Fruit fly (Drosophila melanogaster) whole organism, embryonic: ENCODE data around the gene CG43354.
A peak's percentile ranks its signal among the peaks of the same experiment; 100 is the strongest.

Experiments
- ATbp ChIP-seq: fragments of 200-800 bp; sonication (Bioruptor generic); optimal IDR thresholded peaks from 2 replicates; lab custom pipeline; 2017; ENCODE audit warnings: missing biosample characterization, mild to moderate bottlenecking, missing genetic modification characterization, missing genetic modification reagents
- Awh ChIP-seq: fragments of 200-800 bp; sonication (Bioruptor generic); IDR thresholded peaks from 2 replicates; pipeline ENCODE4, ENCODE4 v1.3.6; 2022; ENCODE audit warnings: missing biosample characterization, missing genetic modification characterization
- CG10366 ChIP-seq: fragments of 200-800 bp; sonication (Bioruptor generic); IDR thresholded peaks from 2 replicates; pipeline ENCODE4 v1.3.6; 2022; ENCODE audit warnings: missing biosample characterization, missing genetic modification characterization
- CG10431 ChIP-seq: fragments of 200-800 bp; sonication (Bioruptor generic); optimal IDR thresholded peaks from 3 replicates; lab custom pipeline; 2018; ENCODE audit warnings: missing biosample characterization, mild to moderate bottlenecking, missing genetic modification characterization
- CG10959 ChIP-seq: fragments of 200-800 bp; sonication (Bioruptor generic); IDR thresholded peaks from 2 replicates; pipeline ENCODE4 v1.3.6; 2022; ENCODE audit warnings: missing biosample characterization, missing genetic modification characterization
- CG10979 ChIP-seq: fragments of 200-800 bp; sonication (Bioruptor generic); optimal IDR thresholded peaks from 2 replicates; lab custom pipeline; 2018; ENCODE audit warnings: missing biosample characterization, mild to moderate bottlenecking, missing genetic modification characterization, moderate library complexity
- CG11695 ChIP-seq: fragments of 200-800 bp; sonication (Bioruptor generic); IDR thresholded peaks from 3 replicates; pipeline ENCODE4 v1.3.6; 2022; ENCODE audit warnings: missing biosample characterization, missing genetic modification characterization
- CG11696 ChIP-seq: fragments of 200-800 bp; sonication (Bioruptor generic); IDR thresholded peaks from 2 replicates; pipeline ENCODE4 v1.3.6; 2022; ENCODE audit warnings: missing biosample characterization, missing genetic modification characterization
- CG13424 ChIP-seq: fragments of 200-800 bp; sonication (Bioruptor generic); optimal IDR thresholded peaks from 2 replicates; lab custom pipeline; 2019; ENCODE audit warnings: missing biosample characterization, mild to moderate bottlenecking, missing genetic modification characterization, moderate library complexity
- CG13894 ChIP-seq: fragments of 200-800 bp; sonication (Bioruptor generic); optimal IDR thresholded peaks from 3 replicates; lab custom pipeline; 2018; ENCODE audit warnings: missing biosample characterization, mild to moderate bottlenecking, missing genetic modification characterization, moderate library complexity
- CG14710 ChIP-seq: fragments of 200-800 bp; sonication (Bioruptor generic); optimal IDR thresholded peaks from 3 replicates; lab custom pipeline; 2019; ENCODE audit warnings: missing biosample characterization, mild to moderate bottlenecking, missing genetic modification characterization, moderate library complexity
- CG15696 ChIP-seq: fragments of 200-800 bp; sonication (Bioruptor generic); optimal IDR thresholded peaks from 2 replicates; lab custom pipeline; 2019; ENCODE audit warnings: missing biosample characterization, mild to moderate bottlenecking, missing genetic modification characterization, moderate library complexity
- CG1602 ChIP-seq: fragments of 200-800 bp; sonication (Bioruptor generic); optimal IDR thresholded peaks from 3 replicates; lab custom pipeline; 2016; ENCODE audit warnings: missing biosample characterization, missing genetic modification characterization
- CG17385 ChIP-seq: fragments of 200-800 bp; sonication (Bioruptor generic); optimal IDR thresholded peaks from 3 replicates; lab custom pipeline; 2018; ENCODE audit warnings: missing biosample characterization, mild to moderate bottlenecking, missing genetic modification characterization
- CG17829 ChIP-seq: fragments of 200-800 bp; optimal IDR thresholded peaks from 2 replicates; lab custom pipeline; 2019; ENCODE audit warnings: missing biosample characterization, mild to moderate bottlenecking, missing genetic modification characterization, moderate library complexity
- CG2678 ChIP-seq: fragments of 200-800 bp; sonication (Bioruptor generic); optimal IDR thresholded peaks from 3 replicates; lab custom pipeline; 2019; ENCODE audit warnings: missing biosample characterization, mild to moderate bottlenecking, missing genetic modification characterization, moderate library complexity
- CG2875 ChIP-seq: fragments of 200-800 bp; sonication (Bioruptor generic); optimal IDR thresholded peaks from 2 replicates; lab custom pipeline; 2017; ENCODE audit warnings: missing biosample characterization, mild to moderate bottlenecking, missing genetic modification characterization, missing genetic modification reagents
- CG3281 ChIP-seq: fragments of 200-800 bp; sonication (Bioruptor generic); optimal IDR thresholded peaks from 3 replicates; lab custom pipeline; 2017; ENCODE audit warnings: missing biosample characterization, mild to moderate bottlenecking, missing genetic modification characterization
- CG4820 ChIP-seq: fragments of 200-800 bp; sonication (Bioruptor generic); optimal IDR thresholded peaks from 3 replicates; lab custom pipeline; 2016; ENCODE audit warnings: missing biosample characterization, missing genetic modification characterization
- CG6175 ChIP-seq: fragments of 200-800 bp; sonication (Bioruptor generic); IDR thresholded peaks from 3 replicates; pipeline ENCODE4 v1.3.6; 2022; ENCODE audit warnings: missing biosample characterization, missing genetic modification characterization
- CG6689 ChIP-seq: fragments of 200-800 bp; sonication (Bioruptor generic); IDR thresholded peaks from 2 replicates; pipeline ENCODE4 v1.3.6; 2022; ENCODE audit warnings: missing biosample characterization, missing genetic modification characterization
- CG7357 ChIP-seq: fragments of 200-800 bp; sonication (Bioruptor generic); IDR thresholded peaks from 3 replicates; pipeline ENCODE4 v1.3.6; 2022; ENCODE audit warnings: missing biosample characterization, missing genetic modification characterization
- CG8359 ChIP-seq: fragments of 200-800 bp; sonication (Bioruptor generic); optimal IDR thresholded peaks from 2 replicates; lab custom pipeline; 2017; ENCODE audit warnings: missing biosample characterization, mild to moderate bottlenecking, missing genetic modification characterization, borderline replicate concordance
- CG8388 ChIP-seq: fragments of 200-800 bp; sonication (Bioruptor generic); optimal IDR thresholded peaks from 2 replicates; lab custom pipeline; 2019; ENCODE audit warnings: missing biosample characterization, mild to moderate bottlenecking, missing genetic modification characterization, moderate library complexity
- CG9727 ChIP-seq: fragments of 200-800 bp; sonication (Bioruptor generic); optimal IDR thresholded peaks from 3 replicates; lab custom pipeline; 2017; ENCODE audit warnings: missing biosample characterization, mild to moderate bottlenecking, missing genetic modification characterization
- D ChIP-seq, 2 experiments: fragments of 200-800 bp in 1 of 2; fragments of >200 bp in 1 of 2; sonication (Bioruptor generic) in 1 of 2; optimal IDR thresholded peaks; 2 replicates in 1 of 2; 3 replicates in 1 of 2; lab custom pipeline; 2017; ENCODE audit warnings: mild to moderate bottlenecking in 1 of 2, missing biosample characterization in 1 of 2, missing genetic modification characterization in 1 of 2, missing genetic modification reagents in 1 of 2
- HLHmδ ChIP-seq: fragments of 200-800 bp; sonication (Bioruptor generic); optimal IDR thresholded peaks from 2 replicates; lab custom pipeline; 2018; ENCODE audit warnings: missing biosample characterization, mild to moderate bottlenecking, missing genetic modification characterization, moderate library complexity
- Hr39 ChIP-seq: fragments of >200 bp; optimal IDR thresholded peaks from 2 replicates; lab custom pipeline; 2017
- Hr51 ChIP-seq, 2 experiments: fragments of 200-800 bp; sonication (Bioruptor generic); optimal IDR thresholded peaks; 2 replicates in 1 of 2; 3 replicates in 1 of 2; lab custom pipeline; 2016 to 2018; ENCODE audit warnings: missing biosample characterization in 2 of 2, missing genetic modification characterization in 2 of 2, mild to moderate bottlenecking in 1 of 2, moderate library complexity in 1 of 2
- Taf1 ChIP-seq: fragments of 200-800 bp; sonication (Bioruptor generic); IDR thresholded peaks from 2 replicates; pipeline ENCODE4 v1.3.6; 2022; ENCODE audit warnings: missing biosample characterization, missing genetic modification characterization
- Vsx1 ChIP-seq: fragments of 200-800 bp; sonication (Bioruptor generic); optimal IDR thresholded peaks from 2 replicates; lab custom pipeline; 2017; ENCODE audit warnings: missing biosample characterization, mild to moderate bottlenecking, missing genetic modification characterization, missing genetic modification reagents
- Xbp1 ChIP-seq: fragments of 200-800 bp; sonication (Bioruptor generic); optimal IDR thresholded peaks from 3 replicates; lab custom pipeline; 2016; ENCODE audit warnings: missing biosample characterization, mild to moderate bottlenecking, missing genetic modification characterization
- abd-A ChIP-seq: fragments of 200-800 bp; sonication (Bioruptor generic); optimal IDR thresholded peaks from 3 replicates; lab custom pipeline; 2019; ENCODE audit warnings: missing biosample characterization, mild to moderate bottlenecking, missing genetic modification characterization, moderate library complexity
- aop ChIP-seq: fragments of 200-800 bp; sonication (Bioruptor generic); IDR thresholded peaks from 2 replicates; pipeline ENCODE4 v1.3.6; 2022; ENCODE audit warnings: missing biosample characterization, missing genetic modification characterization
- az2 ChIP-seq: fragments of 200-800 bp; sonication (Bioruptor generic); optimal IDR thresholded peaks from 3 replicates; lab custom pipeline; 2016; ENCODE audit warnings: missing biosample characterization, missing genetic modification characterization
- dmrt11E ChIP-seq: fragments of 200-800 bp; sonication (Bioruptor generic); optimal IDR thresholded peaks from 3 replicates; lab custom pipeline; 2018; ENCODE audit warnings: missing biosample characterization, mild to moderate bottlenecking, missing genetic modification characterization, moderate library complexity
- dmrt99B ChIP-seq: fragments of 200-800 bp; sonication (Bioruptor generic); optimal IDR thresholded peaks from 2 replicates; lab custom pipeline; 2018; ENCODE audit warnings: missing biosample characterization, mild to moderate bottlenecking, missing genetic modification characterization, moderate library complexity
- dpn ChIP-seq, 2 experiments: fragments of 200-800 bp; sonication (Bioruptor generic); optimal IDR thresholded peaks; 3 replicates each; lab custom pipeline; 2016; ENCODE audit warnings: missing biosample characterization in 2 of 2, missing genetic modification characterization in 2 of 2
- ftz-f1 ChIP-seq: fragments of 200-800 bp; sonication (Bioruptor generic); optimal IDR thresholded peaks from 2 replicates; lab custom pipeline; 2016; ENCODE audit warnings: missing biosample characterization, missing genetic modification characterization
- gce ChIP-seq: fragments of 200-800 bp; sonication (Bioruptor generic); IDR thresholded peaks from 3 replicates; pipeline ENCODE4 v1.3.6; 2022; ENCODE audit warnings: missing biosample characterization, missing genetic modification characterization
- gcm2 ChIP-seq: fragments of 200-800 bp; sonication (Bioruptor generic); optimal IDR thresholded peaks from 2 replicates; lab custom pipeline; 2016; ENCODE audit warnings: missing biosample characterization, missing genetic modification characterization
- onecut ChIP-seq: fragments of 200-800 bp; sonication (Bioruptor generic); IDR thresholded peaks from 2 replicates; pipeline ENCODE4 v1.3.6; 2022; ENCODE audit warnings: missing biosample characterization, missing genetic modification characterization
- prd ChIP-seq, 3 experiments: fragments of >200 bp in 2 of 3; fragments of 200-800 bp in 1 of 3; sonication (Bioruptor generic) in 1 of 3; optimal IDR thresholded peaks in 2 of 3; IDR thresholded peaks in 1 of 3; 2 replicates in 2 of 3; 3 replicates in 1 of 3; pipeline versions ENCODE4 v1.3.6 to Lab custom; 2017 to 2022; ENCODE audit warnings: missing biosample characterization in 1 of 3, missing genetic modification characterization in 1 of 3
- ranshi ChIP-seq: fragments of 200-800 bp; sonication (Bioruptor generic); IDR thresholded peaks from 2 replicates; pipeline ENCODE4 v1.3.6; 2022; ENCODE audit warnings: missing biosample characterization, missing genetic modification characterization
- sc ChIP-seq, 3 experiments: fragments of >200 bp in 2 of 3; fragments of 200-800 bp in 1 of 3; sonication (Bioruptor generic) in 1 of 3; optimal IDR thresholded peaks; 2 replicates in 2 of 3; 3 replicates in 1 of 3; lab custom pipeline; 2017; ENCODE audit warnings: mild to moderate bottlenecking in 1 of 3, missing biosample characterization in 1 of 3, missing genetic modification characterization in 1 of 3, missing genetic modification reagents in 1 of 3
- tap ChIP-seq: fragments of 200-800 bp; optimal IDR thresholded peaks from 3 replicates; lab custom pipeline; 2019; ENCODE audit warnings: missing biosample characterization, mild to moderate bottlenecking, missing genetic modification characterization, moderate library complexity
- trem ChIP-seq: fragments of 200-800 bp; optimal IDR thresholded peaks from 3 replicates; lab custom pipeline; 2019; ENCODE audit warnings: missing biosample characterization, mild to moderate bottlenecking, missing genetic modification characterization, moderate library complexity
- unc-4 ChIP-seq: fragments of 200-800 bp; sonication (Bioruptor generic); IDR thresholded peaks from 2 replicates; pipeline ENCODE4 v1.3.6; 2022; ENCODE audit warnings: missing biosample characterization, missing genetic modification characterization; ENCODE audit not compliant: partially characterized antibody

Gene CG43354

dm6 chr2L:18345194-18345593 is 35.9 kb upstream of the CG43354 start (continued):
- peak; percentile 72 for TF ChIP-seq dmrt99B (tag; lab: Kevin White, UChicago)
- no peak for TF ChIP-seq sc (optimal IDR thresholded peaks at IDR 0.05; lab: Kevin White, UChicago)
- peak; percentile 11 for TF ChIP-seq sc (GFP tag; optimal IDR thresholded peaks at IDR 0.05; lab: Kevin White, UChicago)
- TF ChIP-seq CG17829 (tag; lab: Kevin White, UChicago), result peak; percentile 48
- TF ChIP-seq D (optimal IDR thresholded peaks at IDR 0.05; lab: Kevin White, UChicago), result no peak
- TF ChIP-seq D (GFP tag; optimal IDR thresholded peaks at IDR 0.05; lab: Kevin White, UChicago), result peak; percentile 55
- TF ChIP-seq CG2678 (tag; lab: Kevin White, UChicago), result peak; percentile 52
- TF ChIP-seq tap (tag; lab: Kevin White, UChicago), result peak; percentile 40
- TF ChIP-seq gce (GFP tag; lab: Robert Waterston, UW), result no peak
- TF ChIP-seq ftz-f1, result no peak
- peak; percentile 31 for TF ChIP-seq CG9727 (GFP tag; lab: Kevin White, UChicago)
- TF ChIP-seq prd (optimal IDR thresholded peaks at IDR 0.05; lab: Kevin White, UChicago), result no peak
- peak; percentile 62; the same call in 2 of the 3 replicates for TF ChIP-seq prd (GFP tag; IDR thresholded peaks at IDR 0.05; lab: Robert Waterston, UW)
- peak; percentile 50 for TF ChIP-seq CG4820 (GFP tag; lab: Kevin White, UChicago)
- TF ChIP-seq ATbp (GFP tag; lab: Kevin White, UChicago), result peak; percentile 41
- TF ChIP-seq az2, result peak; percentile 42
- peak; percentile 51 for TF ChIP-seq CG6689 (GFP tag; lab: Robert Waterston, UW)
- TF ChIP-seq CG8388 (GFP tag; lab: Kevin White, UChicago), result peak; percentile 46
- no peak for TF ChIP-seq aop (GFP tag; lab: Robert Waterston, UW)
- no peak for TF ChIP-seq abd-A (tag; lab: Kevin White, UChicago)
- peak; percentile 20 for TF ChIP-seq CG10431
- peak; percentile 26 for TF ChIP-seq CG15696 (tag; lab: Kevin White, UChicago)
- no peak for TF ChIP-seq HLHmδ (GFP tag; lab: Kevin White, UChicago)
- TF ChIP-seq CG13424, result peak; percentile 32
- peak; percentile 15 for TF ChIP-seq CG8359 (GFP tag; lab: Kevin White, UChicago)
- TF ChIP-seq Hr51 (GFP tag; optimal IDR thresholded peaks at IDR 0.05; lab: Kevin White, UChicago), result peak in 1 of 2 experiments; percentile 43
- TF ChIP-seq CG1602, result peak; percentile 12
- TF ChIP-seq CG7357 (GFP tag; lab: Robert Waterston, UW), result 0 out of 3 replicates have a peak, but pooled peaks have one; percentile 30
- no peak for TF ChIP-seq CG11696 (GFP tag; lab: Robert Waterston, UW)
- no peak for TF ChIP-seq CG6175 (GFP tag; lab: Robert Waterston, UW)
- TF ChIP-seq CG2875 (GFP tag; lab: Kevin White, UChicago), result peak; percentile 43
- peak; percentile 33; the same call in 1 of the 2 replicates for TF ChIP-seq CG10366 (GFP tag; lab: Robert Waterston, UW)
- TF ChIP-seq dmrt11E (tag; lab: Kevin White, UChicago), result peak; percentile 56
- TF ChIP-seq CG17385 (GFP tag; lab: Kevin White, UChicago), result peak; percentile 30
- no peak for TF ChIP-seq unc-4
- TF ChIP-seq trem (tag; lab: Kevin White, UChicago), result peak; percentile 21
- peak; percentile 23; the same call in 1 of the 2 replicates for TF ChIP-seq Awh (GFP tag; lab: Robert Waterston, UW)
- peak; percentile 33 for TF ChIP-seq Xbp1 (GFP tag; lab: Kevin White, UChicago)
- peak; percentile 21; the same call in 1 of the 2 replicates for TF ChIP-seq CG10959 (GFP tag; lab: Robert Waterston, UW)
- TF ChIP-seq dpn (GFP tag; optimal IDR thresholded peaks at IDR 0.05; lab: Kevin White, UChicago), result peak in 1 of 2 experiments; percentile 5
- TF ChIP-seq CG3281 (GFP tag; lab: Kevin White, UChicago), result peak; percentile 16
- peak; percentile 19; the same call in 1 of the 2 replicates for TF ChIP-seq onecut (GFP tag; lab: Robert Waterston, UW)
- peak; percentile 7 for TF ChIP-seq Vsx1
- 0 out of 3 replicates have a peak, but pooled peaks have one; percentile 44 for TF ChIP-seq CG11695
- TF ChIP-seq Hr39, result no peak
- no peak for TF ChIP-seq gcm2 (GFP tag; lab: Kevin White, UChicago)
- TF ChIP-seq ranshi (GFP tag; lab: Robert Waterston, UW), result peak; percentile 36; the same call in 1 of the 2 replicates
- peak; percentile 43 for TF ChIP-seq CG14710 (tag; lab: Kevin White, UChicago)
- TF ChIP-seq CG13894 (tag; lab: Kevin White, UChicago), result no peak
- TF ChIP-seq Taf1 (GFP tag; lab: Robert Waterston, UW), result no peak
- peak; percentile 70 for TF ChIP-seq CG10979
